Worm (Caenorhabditis elegans) whole organism, L4 larva: ENCODE data around the gene pros-1.
A peak's percentile ranks its signal among the peaks of the same experiment; 100 is the strongest.

Experiments
- F37D6.2 ChIP-seq: sonication (generic microtip); optimal IDR thresholded peaks from 2 replicates; lab custom pipeline; 2016; ENCODE audit warnings: mild to moderate bottlenecking, missing genetic modification characterization, missing compliant biosample characterization
- F44E2.7 ChIP-seq: fragments of 200-800 bp; sonication (Bioruptor generic); IDR thresholded peaks from 2 replicates; pipeline ENCODE4 v2.1.2; 2022; ENCODE audit warnings: missing genetic modification characterization, missing compliant biosample characterization
- R02D3.7 ChIP-seq: fragments of 150-350 bp; sonication (generic microtip); optimal IDR thresholded peaks from 3 replicates; lab custom pipeline; 2014; ENCODE audit warnings: missing biosample characterization, missing genetic modification characterization
- T20F7.1 ChIP-seq: fragments of 200-800 bp; sonication (Bioruptor generic); optimal IDR thresholded peaks from 2 replicates; lab custom pipeline; 2018; ENCODE audit warnings: mild to moderate bottlenecking, missing genetic modification characterization, missing compliant biosample characterization
- T26A8.4 ChIP-seq: fragments of 200-800 bp; sonication (Bioruptor generic); IDR thresholded peaks from 2 replicates; pipeline ENCODE4 v1.3.6; 2022; ENCODE audit warnings: missing genetic modification characterization, missing compliant biosample characterization
- Y48G9A.11 ChIP-seq: fragments of 200-800 bp; sonication (Bioruptor generic); IDR thresholded peaks from 2 replicates; pipeline ENCODE4 v1.3.6; 2022; ENCODE audit warnings: missing genetic modification reagents, missing genetic modification characterization, missing compliant biosample characterization
- aly-2 ChIP-seq: sonication (generic microtip); optimal IDR thresholded peaks from 2 replicates; lab custom pipeline; 2018; ENCODE audit warnings: missing biosample characterization, missing genetic modification characterization
- ceh-20 ChIP-seq: fragments of 200-800 bp; sonication (Bioruptor generic); IDR thresholded peaks from 2 replicates; pipeline ENCODE4 v1.3.6; 2022; ENCODE audit warnings: missing genetic modification reagents, missing genetic modification characterization, missing compliant biosample characterization
- cey-2 ChIP-seq: sonication (generic microtip); optimal IDR thresholded peaks from 3 replicates; lab custom pipeline; 2017; ENCODE audit warnings: missing genetic modification characterization, mild to moderate bottlenecking, missing compliant biosample characterization, antibody characterized with exemption, borderline replicate concordance; ENCODE audit not compliant: insufficient read depth
- daf-12 ChIP-seq: fragments of 150-350 bp; optimal IDR thresholded peaks from 2 replicates; lab custom pipeline; 2014; ENCODE audit warnings: missing biosample characterization, missing genetic modification reagents, missing genetic modification characterization
- dmd-8 ChIP-seq: fragments of 200-800 bp; sonication (Bioruptor generic); IDR thresholded peaks from 2 replicates; pipeline ENCODE4 v1.3.6; 2022; ENCODE audit warnings: missing genetic modification characterization, missing compliant biosample characterization
- dve-1 ChIP-seq: sonication (generic microtip); optimal IDR thresholded peaks from 2 replicates; lab custom pipeline; 2017; ENCODE audit warnings: antibody characterized with exemption, mild to moderate bottlenecking, missing genetic modification characterization, missing compliant biosample characterization; ENCODE audit not compliant: insufficient read depth
- egl-43 ChIP-seq: fragments of 200-800 bp; sonication (Bioruptor generic); IDR thresholded peaks from 2 replicates; pipeline ENCODE4 v1.3.6; 2022; ENCODE audit warnings: missing genetic modification reagents, missing genetic modification characterization, missing compliant biosample characterization
- hif-1 ChIP-seq, 2 experiments: sonication (generic microtip); optimal IDR thresholded peaks; 2 replicates each; lab custom pipeline; 2016 to 2017; ENCODE audit warnings: missing compliant biosample characterization in 2 of 2, missing genetic modification characterization in 2 of 2, missing genetic modification reagents in 2 of 2, missing genotype in 2 of 2, mild to moderate bottlenecking in 1 of 2
- hlh-11 ChIP-seq: fragments of 200-800 bp; sonication (Bioruptor generic); optimal IDR thresholded peaks from 2 replicates; lab custom pipeline; 2018; ENCODE audit warnings: mild to moderate bottlenecking, missing genetic modification characterization, missing compliant biosample characterization
- jun-1 ChIP-seq: fragments of 150-350 bp; optimal IDR thresholded peaks from 2 replicates; lab custom pipeline; 2014; ENCODE audit warnings: missing biosample characterization, missing genetic modification reagents, missing genetic modification characterization
- lin-1 ChIP-seq: fragments of 200-800 bp; sonication (Bioruptor generic); IDR thresholded peaks from 2 replicates; pipeline ENCODE4 v1.3.6; 2022; ENCODE audit warnings: missing genetic modification reagents, missing genetic modification characterization, missing compliant biosample characterization
- lin-15B ChIP-seq: fragments of 150-350 bp; sonication (generic microtip); optimal IDR thresholded peaks from 3 replicates; lab custom pipeline; 2014; ENCODE audit warnings: missing biosample characterization, missing genetic modification characterization
- lin-29 ChIP-seq: fragments of 200-800 bp; sonication (Bioruptor generic); IDR thresholded peaks from 2 replicates; pipeline ENCODE4 v1.3.6; 2022; ENCODE audit warnings: missing genetic modification reagents, missing genetic modification characterization, missing compliant biosample characterization
- lin-39 ChIP-seq: fragments of 150-350 bp; optimal IDR thresholded peaks from 2 replicates; lab custom pipeline; 2014; ENCODE audit warnings: missing biosample characterization, missing genetic modification reagents, missing genetic modification characterization
- lsy-2 ChIP-seq, 2 experiments: fragments of 150-350 bp in 1 of 2; sonication (generic microtip) in 1 of 2; optimal IDR thresholded peaks; 2 replicates each; lab custom pipeline; 2014 to 2017; ENCODE audit warnings: missing biosample characterization in 2 of 2, missing genetic modification characterization in 2 of 2
- madf-5 ChIP-seq, 2 experiments: fragments of 200-800 bp; sonication (Bioruptor generic); IDR thresholded peaks; 2 replicates each; pipeline ENCODE4 v1.3.6; 2022; ENCODE audit warnings: missing compliant biosample characterization in 2 of 2, missing genetic modification characterization in 2 of 2
- mdl-1 ChIP-seq, 2 experiments: fragments of 150-350 bp in 1 of 2; sonication (generic microtip) in 1 of 2; optimal IDR thresholded peaks; 2 replicates each; lab custom pipeline; 2014 to 2017; ENCODE audit warnings: missing biosample characterization in 2 of 2, missing genetic modification characterization in 2 of 2
- mdt-29 ChIP-seq: fragments of 200-800 bp; sonication (Bioruptor generic); IDR thresholded peaks from 2 replicates; pipeline ENCODE4 v1.3.6; 2022; ENCODE audit warnings: missing genetic modification reagents, missing genetic modification characterization, missing compliant biosample characterization
- mes-2 ChIP-seq: sonication (generic microtip); optimal IDR thresholded peaks from 2 replicates; lab custom pipeline; 2016; ENCODE audit warnings: missing genotype, mild to moderate bottlenecking, missing genetic modification characterization, missing compliant biosample characterization; ENCODE audit not compliant: poor library complexity, severe bottlenecking
- mxl-2 ChIP-seq: fragments of 200-800 bp; sonication (Bioruptor generic); conservative IDR thresholded peaks from 2 replicates; pipeline ENCODE4 v1.3.6; 2022; ENCODE audit warnings: missing genetic modification reagents, missing genetic modification characterization, missing compliant biosample characterization
- mxl-3 ChIP-seq: fragments of 200-800 bp; sonication (Bioruptor generic); optimal IDR thresholded peaks from 2 replicates; lab custom pipeline; 2018; ENCODE audit warnings: mild to moderate bottlenecking, missing genetic modification characterization, missing compliant biosample characterization
- nhr-10 ChIP-seq: fragments of 150-350 bp; optimal IDR thresholded peaks from 2 replicates; lab custom pipeline; 2014; ENCODE audit warnings: missing biosample characterization, missing genetic modification characterization
- nhr-102 ChIP-seq: sonication (generic microtip); optimal IDR thresholded peaks from 2 replicates; lab custom pipeline; 2016; ENCODE audit warnings: mild to moderate bottlenecking, missing genetic modification characterization, moderate library complexity, missing compliant biosample characterization
- nhr-11 ChIP-seq: fragments of 150-350 bp; optimal IDR thresholded peaks from 2 replicates; lab custom pipeline; 2014; ENCODE audit warnings: missing biosample characterization, missing genetic modification characterization
- nhr-111 ChIP-seq: fragments of 200-800 bp; sonication (Bioruptor generic); optimal IDR thresholded peaks from 2 replicates; lab custom pipeline; 2018; ENCODE audit warnings: mild to moderate bottlenecking, missing genetic modification characterization, missing compliant biosample characterization
- nhr-237 ChIP-seq: sonication (generic microtip); optimal IDR thresholded peaks from 2 replicates; lab custom pipeline; 2017; ENCODE audit warnings: missing biosample characterization, missing genetic modification characterization
- nhr-25 ChIP-seq: sonication (generic microtip); optimal IDR thresholded peaks from 2 replicates; lab custom pipeline; 2017; ENCODE audit warnings: missing genetic modification characterization, mild to moderate bottlenecking, missing compliant biosample characterization, antibody characterized with exemption, moderate library complexity, borderline replicate concordance; ENCODE audit not compliant: insufficient read depth
- nhr-28 ChIP-seq: fragments of 150-350 bp; optimal IDR thresholded peaks from 2 replicates; lab custom pipeline; 2014; ENCODE audit warnings: missing biosample characterization, missing genetic modification characterization
- nhr-42 ChIP-seq: fragments of 200-800 bp; sonication (Bioruptor generic); IDR thresholded peaks from 2 replicates; pipeline ENCODE4 v1.3.6; 2022; ENCODE audit warnings: missing genetic modification characterization, missing compliant biosample characterization
- pha-4 ChIP-seq, 2 experiments: fragments of 150-350 bp in 1 of 2; fragments of 200-800 bp in 1 of 2; sonication (Bioruptor generic) in 1 of 2; IDR thresholded peaks in 1 of 2; optimal IDR thresholded peaks in 1 of 2; 2 replicates each; pipeline versions ENCODE4 v1.3.6 to Lab custom; 2014 to 2022; ENCODE audit warnings: missing genetic modification characterization in 2 of 2, missing genetic modification reagents in 2 of 2, missing biosample characterization in 1 of 2, missing compliant biosample characterization in 1 of 2
- php-3 ChIP-seq: fragments of 200-800 bp; sonication (Bioruptor generic); IDR thresholded peaks from 2 replicates; pipeline ENCODE4 v1.3.6; 2022; ENCODE audit warnings: missing genetic modification reagents, missing genetic modification characterization, missing compliant biosample characterization
- sdz-12 ChIP-seq: fragments of 200-800 bp; sonication (Bioruptor generic); optimal IDR thresholded peaks from 2 replicates; lab custom pipeline; 2018; ENCODE audit warnings: mild to moderate bottlenecking, missing genetic modification characterization, missing compliant biosample characterization
- set-16 ChIP-seq: fragments of 200-800 bp; sonication (Bioruptor generic); IDR thresholded peaks from 2 replicates; pipeline ENCODE4 v1.3.6; 2022; ENCODE audit warnings: missing genetic modification reagents, missing genetic modification characterization, missing compliant biosample characterization
- skn-1 ChIP-seq: fragments of 150-350 bp; optimal IDR thresholded peaks from 2 replicates; lab custom pipeline; 2014; ENCODE audit warnings: missing biosample characterization, missing genetic modification characterization
- snpc-4 ChIP-seq: fragments of 150-350 bp; optimal IDR thresholded peaks from 2 replicates; lab custom pipeline; 2014; ENCODE audit warnings: missing biosample characterization, missing genetic modification characterization
- spr-1 ChIP-seq: sonication (generic microtip); optimal IDR thresholded peaks from 2 replicates; lab custom pipeline; 2016; ENCODE audit warnings: mild to moderate bottlenecking, missing genetic modification characterization, missing compliant biosample characterization
- tag-97 ChIP-seq: fragments of 200-800 bp; sonication (Bioruptor generic); IDR thresholded peaks from 2 replicates; pipeline ENCODE4 v1.3.6; 2022; ENCODE audit warnings: missing genetic modification characterization, missing compliant biosample characterization
- unc-39 ChIP-seq: sonication (generic microtip); optimal IDR thresholded peaks from 2 replicates; lab custom pipeline; 2017; ENCODE audit warnings: missing biosample characterization, missing genetic modification characterization
- vab-7 ChIP-seq: fragments of 200-800 bp; sonication (Bioruptor generic); IDR thresholded peaks from 2 replicates; pipeline ENCODE4 v1.3.6; 2022; ENCODE audit warnings: missing genetic modification reagents, missing genetic modification characterization, missing compliant biosample characterization
- zfp-2 ChIP-seq: sonication (generic microtip); optimal IDR thresholded peaks from 2 replicates; lab custom pipeline; 2016; ENCODE audit warnings: mild to moderate bottlenecking, missing genetic modification characterization, missing compliant biosample characterization
- zfp-3 ChIP-seq: fragments of 200-800 bp; sonication (Bioruptor generic); conservative IDR thresholded peaks from 2 replicates; pipeline ENCODE4 v1.3.6; 2022; ENCODE audit warnings: missing genetic modification reagents, missing genetic modification characterization, missing compliant biosample characterization
- zip-2 ChIP-seq: fragments of 150-350 bp; optimal IDR thresholded peaks from 2 replicates; lab custom pipeline; 2014; ENCODE audit warnings: missing biosample characterization, missing genetic modification characterization
- ztf-11 ChIP-seq: fragments of 150-350 bp; optimal IDR thresholded peaks from 2 replicates; lab custom pipeline; 2014; ENCODE audit warnings: missing biosample characterization, missing genetic modification characterization
- ztf-7 ChIP-seq: fragments of 150-350 bp; optimal IDR thresholded peaks from 2 replicates; lab custom pipeline; 2014; ENCODE audit warnings: missing biosample characterization, missing genetic modification characterization

pros-1 gene

ce11 chrIII:8106476-8106875 is 39.4 kb downstream of the pros-1 start (continued):
- TF ChIP-seq T20F7.1 (GFP tag; lab: Kevin White, UChicago) (peak; percentile 23), snpc-4 (no peak), lin-15B (tag; lab: Kevin White, UChicago) (no peak), zip-2 (tag; lab: Kevin White, UChicago) (no peak), skn-1 (tag; lab: Kevin White, UChicago) (no peak), php-3 (no peak), tag-97 (no peak), nhr-25 (no peak), nhr-102 (tag; lab: Kevin White, UChicago) (no peak), hif-1 (tag; optimal IDR thresholded peaks at IDR 0.05; lab: Kevin White, UChicago) (peak in 1 of 2 experiments; percentile 9), vab-7 (GFP tag; lab: Robert Waterston, UW) (no peak), pha-4 (GFP tag; IDR thresholded peaks at IDR 0.05; lab: Robert Waterston, UW) (peak; percentile 42; the same call in 1 of the 2 replicates), pha-4 (tag; optimal IDR thresholded peaks at IDR 0.05; lab: Kevin White, UChicago) (no peak), T26A8.4 (GFP tag; lab: Robert Waterston, UW) (peak; percentile 75), ztf-11 (no peak), madf-5 (GFP tag; IDR thresholded peaks at IDR 0.05; lab: Robert Waterston, UW) (no peak), lsy-2 (tag; optimal IDR thresholded peaks at IDR 0.05; lab: Kevin White, UChicago) (peak in 1 of 2 experiments; percentile 56), zfp-2 (tag; lab: Kevin White, UChicago) (no peak), mxl-2 (no peak), aly-2 (no peak), nhr-237 (no peak), ceh-20 (peak; percentile 55; the same call in 1 of the 2 replicates), hlh-11 (tag; lab: Kevin White, UChicago) (peak; percentile 38), cey-2 (tag; lab: Kevin White, UChicago) (no peak), mdl-1 (tag; optimal IDR thresholded peaks at IDR 0.05; lab: Kevin White, UChicago) (peak in 1 of 2 experiments; percentile 24), jun-1 (no peak), mdt-29 (GFP tag; lab: Robert Waterston, UW) (no peak), nhr-11 (no peak), mxl-3 (GFP tag; lab: Kevin White, UChicago) (no peak), F37D6.2 (tag; lab: Kevin White, UChicago) (no peak), lin-39 (tag; lab: Kevin White, UChicago) (no peak), sdz-12 (GFP tag; lab: Kevin White, UChicago) (no peak), nhr-42 (GFP tag; lab: Robert Waterston, UW) (no peak), daf-12 (no peak), Y48G9A.11 (peak; percentile 64; the same call in 1 of the 2 replicates), mes-2 (tag; lab: Kevin White, UChicago) (peak; percentile 82), F44E2.7 (GFP tag; lab: Robert Waterston, UW) (no peak), set-16 (GFP tag; lab: Robert Waterston, UW) (peak; percentile 25; the same call in 1 of the 2 replicates), dve-1 (tag; lab: Kevin White, UChicago) (peak; percentile 5), dmd-8 (GFP tag; lab: Robert Waterston, UW) (peak; percentile 71; the same call in 1 of the 2 replicates), nhr-111 (no peak), lin-1 (GFP tag; lab: Robert Waterston, UW) (no peak), R02D3.7 (tag; lab: Kevin White, UChicago) (no peak), zfp-3 (no peak), unc-39 (tag; lab: Kevin White, UChicago) (no peak), nhr-28 (no peak), egl-43 (GFP tag; lab: Robert Waterston, UW) (peak; percentile 86), ztf-7 (no peak), spr-1 (tag; lab: Kevin White, UChicago) (no peak), nhr-10 (tag; lab: Kevin White, UChicago) (no peak), lin-29 (GFP tag; lab: Robert Waterston, UW) (no peak)
